Worm (Caenorhabditis elegans): ENCODE results near the gene H40L08.3.

H40L08.3 gene

ce11 chrX:15076042-15076565, at the start of gene H40L08.3, which contains the start of gene H40L08.9:
Gene H40L08.3 (minus strand): TSS chrX:15076092.
Gene H40L08.9 (minus strand): TSS chrX:15076480.
- TF ChIP-seq lsy-12 (tag; optimal IDR thresholded peaks at IDR 0.05) = peak; percentile 11
- TF ChIP-seq elt-3 (tag; optimal IDR thresholded peaks at IDR 0.05) = peak in 2 of 3 experiments; percentile 7 to 54
- no peak for TF ChIP-seq egl-27 (tag; optimal IDR thresholded peaks at IDR 0.05)
- TF ChIP-seq ZK546.5 (tag; optimal IDR thresholded peaks at IDR 0.05) = no peak
- no peak for TF ChIP-seq nhr-67 (tag; optimal IDR thresholded peaks at IDR 0.05)
- TF ChIP-seq nhr-43 (tag; optimal IDR thresholded peaks at IDR 0.05; ENCODE audit: poor library complexity, severe bottlenecking) = peak; percentile 42
- TF ChIP-seq nhr-28 (tag; optimal IDR thresholded peaks at IDR 0.05) = no peak
- TF ChIP-seq fkh-10 (GFP tag; optimal IDR thresholded peaks at IDR 0.05) = no peak
- TF ChIP-seq ama-1 (optimal IDR thresholded peaks at IDR 0.05) = peak; percentile 97
- no peak for TF ChIP-seq elt-2 (tag; optimal IDR thresholded peaks at IDR 0.05)
- TF ChIP-seq sea-2 (GFP tag; optimal IDR thresholded peaks at IDR 0.05) = no peak
- peak; percentile 7 for TF ChIP-seq nhr-23 (tag; optimal IDR thresholded peaks at IDR 0.05)
- no peak for TF ChIP-seq ztf-11 (tag; optimal IDR thresholded peaks at IDR 0.05)
- TF ChIP-seq tbx-2 (tag; optimal IDR thresholded peaks at IDR 0.05) = no peak
- no peak for TF ChIP-seq skn-1 (tag; optimal IDR thresholded peaks at IDR 0.05)
- TF ChIP-seq lin-15B (tag; optimal IDR thresholded peaks at IDR 0.05) = no peak
- no peak for TF ChIP-seq aly-2 (tag; optimal IDR thresholded peaks at IDR 0.05)
- no peak for TF ChIP-seq elt-1 (tag; optimal IDR thresholded peaks at IDR 0.05)
- no peak for TF ChIP-seq nhr-11 (tag; optimal IDR thresholded peaks at IDR 0.05)
- no peak for TF ChIP-seq ceh-82 (tag; optimal IDR thresholded peaks at IDR 0.05)
- peak; percentile 44 for TF ChIP-seq nhr-25 (tag; optimal IDR thresholded peaks at IDR 0.05)
- peak; percentile 12 for TF ChIP-seq jun-1 (tag; optimal IDR thresholded peaks at IDR 0.05)

- TF ChIP-seq nhr-76 (tag; optimal IDR thresholded peaks at IDR 0.05) = no peak
- no peak for TF ChIP-seq unc-62 (GFP tag; optimal IDR thresholded peaks at IDR 0.05)
- TF ChIP-seq hmg-11 (tag; optimal IDR thresholded peaks at IDR 0.05) = no peak
- TF ChIP-seq skn-1 (tag; optimal IDR thresholded peaks at IDR 0.05) = no peak
- TF ChIP-seq lsy-12 (tag; optimal IDR thresholded peaks at IDR 0.05) = no peak
- TF ChIP-seq lin-15B (tag; optimal IDR thresholded peaks at IDR 0.05) = no peak
- no peak for TF ChIP-seq nhr-43 (tag; optimal IDR thresholded peaks at IDR 0.05; ENCODE audit: poor library complexity, severe bottlenecking)
- TF ChIP-seq eor-1 (tag; optimal IDR thresholded peaks at IDR 0.05) = no peak
- no peak for TF ChIP-seq elt-2 (tag; optimal IDR thresholded peaks at IDR 0.05)
Measured at ce11 chrX:15125138-15125537, 49.2 kb upstream of the H40L08.3 start.

ce11 chrX:15120545-15120944, 44.7 kb upstream of the H40L08.3 start:
- TF ChIP-seq nhr-23 (tag; optimal IDR thresholded peaks at IDR 0.05) (no peak), pha-4 (tag; optimal IDR thresholded peaks at IDR 0.05) (no peak), nhr-43 (tag; optimal IDR thresholded peaks at IDR 0.05; ENCODE audit: poor library complexity, severe bottlenecking) (no peak), ZK546.5 (tag; optimal IDR thresholded peaks at IDR 0.05) (no peak), nhr-11 (tag; optimal IDR thresholded peaks at IDR 0.05) (no peak), nhr-77 (tag; optimal IDR thresholded peaks at IDR 0.05) (no peak), elt-1 (tag; optimal IDR thresholded peaks at IDR 0.05) (no peak), lin-15B (tag; optimal IDR thresholded peaks at IDR 0.05) (no peak), jun-1 (tag; optimal IDR thresholded peaks at IDR 0.05) (no peak), egl-5 (tag; optimal IDR thresholded peaks at IDR 0.05) (no peak), ceh-16 (tag; optimal IDR thresholded peaks at IDR 0.05) (no peak), hmg-11 (tag; optimal IDR thresholded peaks at IDR 0.05) (no peak), nhr-67 (tag; optimal IDR thresholded peaks at IDR 0.05) (no peak), pqm-1 (tag; optimal IDR thresholded peaks at IDR 0.05) (no peak), unc-39 (tag; optimal IDR thresholded peaks at IDR 0.05) (no peak), daf-12 (tag; optimal IDR thresholded peaks at IDR 0.05) (no peak), nhr-12 (tag; optimal IDR thresholded peaks at IDR 0.05) (no peak), nhr-25 (tag; optimal IDR thresholded peaks at IDR 0.05) (no peak), lsy-12 (tag; optimal IDR thresholded peaks at IDR 0.05) (no peak)

ce11 chrX:15116514-15116913, 40.6 kb upstream of the H40L08.3 start, which contains the start of gene R07D5.2:
Gene R07D5.2 (minus strand): TSS chrX:15116614.
- TF ChIP-seq zag-1 (tag; optimal IDR thresholded peaks at IDR 0.05) (no peak), lin-39 (tag; optimal IDR thresholded peaks at IDR 0.05) (no peak), nhr-11 (tag; optimal IDR thresholded peaks at IDR 0.05) (no peak), ama-1 (optimal IDR thresholded peaks at IDR 0.05) (no peak), nhr-25 (tag; optimal IDR thresholded peaks at IDR 0.05) (no peak), daf-12 (tag; optimal IDR thresholded peaks at IDR 0.05) (no peak), unc-39 (tag; optimal IDR thresholded peaks at IDR 0.05) (no peak), egl-27 (tag; optimal IDR thresholded peaks at IDR 0.05) (no peak), nhr-28 (tag; optimal IDR thresholded peaks at IDR 0.05) (no peak), aly-2 (tag; optimal IDR thresholded peaks at IDR 0.05) (no peak), jun-1 (tag; optimal IDR thresholded peaks at IDR 0.05) (no peak), fkh-2 (tag; optimal IDR thresholded peaks at IDR 0.05) (no peak), ceh-9 (tag; optimal IDR thresholded peaks at IDR 0.05) (no peak), skn-1 (tag; optimal IDR thresholded peaks at IDR 0.05) (no peak), mdl-1 (tag; optimal IDR thresholded peaks at IDR 0.05) (no peak), nhr-23 (tag; optimal IDR thresholded peaks at IDR 0.05) (no peak), ztf-4 (tag; optimal IDR thresholded peaks at IDR 0.05) (no peak), ceh-28 (tag; optimal IDR thresholded peaks at IDR 0.05) (no peak), mml-1 (tag; optimal IDR thresholded peaks at IDR 0.05) (no peak), elt-1 (tag; optimal IDR thresholded peaks at IDR 0.05) (no peak)

Data from whole organism, L3 larva.